Fruit fly (Drosophila melanogaster): ENCODE data around the gene ko.

Gene ko

DNA sequence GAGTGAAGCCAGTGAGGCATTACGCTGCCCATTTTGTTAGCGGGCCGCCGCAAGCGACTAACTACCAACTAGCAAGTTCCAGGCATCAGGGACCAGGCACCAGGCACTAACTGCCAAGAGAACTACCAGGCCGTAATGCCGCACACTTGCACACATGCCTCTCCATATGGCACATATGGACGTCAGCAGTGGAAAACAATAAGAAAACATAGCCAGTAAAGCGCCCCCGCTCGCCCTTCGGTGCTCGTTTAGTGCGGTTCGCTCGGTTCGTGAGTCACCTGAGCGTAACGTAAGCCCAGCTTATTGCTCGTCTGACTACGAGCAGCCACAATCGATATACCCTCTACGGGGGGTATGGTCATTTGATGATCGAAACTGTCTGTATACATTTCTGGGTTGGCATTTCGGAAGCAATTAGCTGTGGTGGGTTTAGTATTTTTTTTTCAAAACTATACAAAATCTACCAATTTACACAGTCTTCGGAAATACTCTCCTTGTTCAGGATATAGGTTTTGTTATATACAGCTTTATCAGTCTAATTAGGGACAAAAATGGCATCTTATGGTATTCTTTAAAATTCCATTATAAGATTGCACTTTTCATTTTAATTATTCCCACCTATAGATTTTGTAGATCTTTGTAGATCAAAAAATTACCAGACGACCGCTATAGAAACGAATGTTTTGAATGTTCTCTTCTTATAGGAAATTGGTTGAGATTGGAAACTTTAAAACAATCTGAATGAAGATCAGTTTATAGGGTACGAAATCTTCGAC lies 74.0 kb downstream of the ko start (continued):
- TF ChIP-seq tin (GFP tag; optimal IDR thresholded peaks at IDR 0.05) (peak; percentile 10), pum (GFP tag; optimal IDR thresholded peaks at IDR 0.05) (peak; percentile 2), CG10543 (GFP tag; optimal IDR thresholded peaks at IDR 0.05) (peak; percentile 70), Rx (GFP tag; IDR thresholded peaks at IDR 0.05) (0 out of 2 replicates have a peak, but pooled peaks have one; percentile 2), CG7556 (GFP tag; optimal IDR thresholded peaks at IDR 0.05) (peak; percentile 12), CG2120 (GFP tag; optimal IDR thresholded peaks at IDR 0.05) (peak; percentile 47), CG17385 (GFP tag; optimal IDR thresholded peaks at IDR 0.05) (peak; percentile 27), Myb (GFP tag; optimal IDR thresholded peaks at IDR 0.05) (no peak), Mes4 (GFP tag; optimal IDR thresholded peaks at IDR 0.05) (no peak), lmd (GFP tag; IDR thresholded peaks at IDR 0.05) (peak; percentile 10; the same call in 1 of the 2 replicates), CG13424 (tag; optimal IDR thresholded peaks at IDR 0.05) (peak; percentile 19), az2 (GFP tag; optimal IDR thresholded peaks at IDR 0.05) (peak; percentile 30), B-H1 (GFP tag; IDR thresholded peaks at IDR 0.05) (no peak), prd (optimal IDR thresholded peaks at IDR 0.05) (no peak), prd (GFP tag; IDR thresholded peaks at IDR 0.05) (peak; percentile 27; the same call in 1 of the 3 replicates), Doc2 (GFP tag; IDR thresholded peaks at IDR 0.05) (no peak), Adf1 (GFP tag; IDR thresholded peaks at IDR 0.05) (peak; percentile 29; the same call in 1 of the 2 replicates), tgo (GFP tag; IDR thresholded peaks at IDR 0.05) (0 out of 3 replicates have a peak, but pooled peaks have one; percentile 13), Sry-δ (GFP tag; optimal IDR thresholded peaks at IDR 0.05) (peak; percentile 8), Ets65A (GFP tag) (peak; percentile 20), CG4424 (GFP tag; optimal IDR thresholded peaks at IDR 0.05) (peak; percentile 55), gem (tag; optimal IDR thresholded peaks at IDR 0.05) (peak; percentile 55), nerfin-2 (GFP tag; IDR thresholded peaks at IDR 0.05; ENCODE audit: partially characterized antibody) (no peak), CG11398 (GFP tag; optimal IDR thresholded peaks at IDR 0.05) (peak; percentile 28), da (GFP tag; optimal IDR thresholded peaks at IDR 0.05) (no peak), D19B (GFP tag; optimal IDR thresholded peaks at IDR 0.05) (peak; percentile 60), B-H2 (GFP tag; optimal IDR thresholded peaks at IDR 0.05) (peak; percentile 26), CG10979 (tag; optimal IDR thresholded peaks at IDR 0.05) (peak; percentile 15), dmrt99B (tag; optimal IDR thresholded peaks at IDR 0.05) (peak; percentile 3), CG9932 (GFP tag; IDR thresholded peaks at IDR 0.05) (peak; percentile 47), mam (GFP tag; optimal IDR thresholded peaks at IDR 0.05) (peak; percentile 39), Dbx (GFP tag; IDR thresholded peaks at IDR 0.05) (peak; percentile 48; the same call in 1 of the 3 replicates), zfh2 (GFP tag; optimal IDR thresholded peaks at IDR 0.05) (peak; percentile 3), kni (GFP tag; optimal IDR thresholded peaks at IDR 0.05) (peak; percentile 50), CG32532 (GFP tag; IDR thresholded peaks at IDR 0.05) (peak; percentile 16; the same call in 1 of the 2 replicates), Meics (GFP tag; optimal IDR thresholded peaks at IDR 0.05) (peak; percentile 9), Drgx (GFP tag; IDR thresholded peaks at IDR 0.05) (peak; percentile 12; the same call in 1 of the 2 replicates), CG13287 (GFP tag; IDR thresholded peaks at IDR 0.05; ENCODE audit: partially characterized antibody) (peak; percentile 17; the same call in 1 of the 2 replicates), Oli (tag; optimal IDR thresholded peaks at IDR 0.05) (peak; percentile 50), cg (GFP tag; optimal IDR thresholded peaks at IDR 0.05) (peak; percentile 41), slbo (GFP tag; IDR thresholded peaks at IDR 0.05) (peak; percentile 62), CG6175 (GFP tag; IDR thresholded peaks at IDR 0.05) (peak; percentile 57; the same call in 1 of the 3 replicates), croc (GFP tag; conservative IDR thresholded peaks at IDR 0.05) (no peak), CG12659 (GFP tag; optimal IDR thresholded peaks at IDR 0.05) (peak; percentile 22), lov (optimal IDR thresholded peaks at IDR 0.05) (no peak), lov (GFP tag; IDR thresholded peaks at IDR 0.05) (no peak), nau (GFP tag; optimal IDR thresholded peaks at IDR 0.05) (no peak), chm (GFP tag; IDR thresholded peaks at IDR 0.05) (no peak), fd3F (GFP tag; optimal IDR thresholded peaks at IDR 0.05) (peak; percentile 19), ase (GFP tag; IDR thresholded peaks at IDR 0.05) (no peak)
